Worm (Caenorhabditis elegans) whole organism, late embryonic: Measurements from ENCODE around the gene pgp-1.
"Not testable (repeated sequence)": the region's sequence is repeated elsewhere in the genome, so short reads cannot be mapped to it uniquely, and the experiment has no call there.

ENCODE experiments used
- ceh-34 ChIP-seq: sonication (generic microtip); optimal IDR thresholded peaks from 2 replicates; lab custom pipeline; 2016; ENCODE audit warnings: mild to moderate bottlenecking, missing genetic modification characterization, missing compliant biosample characterization
- fkh-6 ChIP-seq: sonication (generic microtip); optimal IDR thresholded peaks from 2 replicates; lab custom pipeline; 2016; ENCODE audit warnings: missing genetic modification characterization, missing compliant biosample characterization
- npax-4 ChIP-seq: sonication (generic microtip); optimal IDR thresholded peaks from 2 replicates; lab custom pipeline; 2016; ENCODE audit warnings: missing genetic modification characterization, missing compliant biosample characterization
- tbx-2 ChIP-seq: sonication (generic microtip); optimal IDR thresholded peaks from 2 replicates; lab custom pipeline; 2016; ENCODE audit warnings: missing genetic modification characterization, missing compliant biosample characterization

DNA sequence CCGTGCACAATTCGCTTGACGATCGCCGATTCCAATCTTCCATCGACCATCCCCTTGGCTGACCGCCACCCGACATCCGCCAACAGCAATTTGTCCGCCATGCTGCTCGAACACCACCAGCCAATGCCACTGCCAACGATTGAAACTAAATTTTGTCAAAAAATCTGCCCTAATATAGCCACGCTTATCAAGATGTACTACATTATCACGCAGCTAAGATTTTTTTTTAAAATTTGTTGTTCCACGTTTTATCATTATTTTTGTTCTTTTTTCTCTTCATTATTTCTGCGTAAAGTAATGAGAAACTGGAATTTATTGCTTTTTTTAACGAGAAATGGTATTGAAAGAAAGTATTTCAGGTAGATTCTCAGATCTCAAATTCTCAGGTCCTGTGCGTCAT lies 40.3 kb upstream of the pgp-1 start, which contains the start of gene C26H9A.3:
- not testable (repeated sequence) for TF ChIP-seq npax-4 (tag; lab: Kevin White, UChicago); ceh-34 (tag; lab: Kevin White, UChicago); tbx-2 (tag; lab: Kevin White, UChicago); fkh-6
